Fruit fly (Drosophila melanogaster) whole organism, embryonic: ENCODE data around the gene Ugt37D1.

Source experiments
- Antp ChIP-seq: fragments of 200-800 bp; sonication (Bioruptor generic); optimal IDR thresholded peaks from 3 replicates; lab custom pipeline; 2016; ENCODE audit warnings: missing biosample characterization, missing genetic modification characterization
- BEAF-32 ChIP-seq: fragments of 200-800 bp; sonication (Bioruptor generic); optimal IDR thresholded peaks from 3 replicates; lab custom pipeline; 2017; ENCODE audit warnings: missing biosample characterization, missing genetic modification characterization, mild to moderate bottlenecking, moderate library complexity, missing genetic modification reagents
- Bdp1 ChIP-seq: fragments of 200-800 bp; sonication (Bioruptor generic); optimal IDR thresholded peaks from 3 replicates; lab custom pipeline; 2016; ENCODE audit warnings: missing biosample characterization, missing genetic modification characterization
- BtbVII ChIP-seq: fragments of 200-800 bp; sonication (Bioruptor generic); optimal IDR thresholded peaks from 3 replicates; lab custom pipeline; 2017; ENCODE audit warnings: missing biosample characterization, mild to moderate bottlenecking, missing genetic modification characterization
- CG11247 ChIP-seq: fragments of 200-800 bp; sonication (Bioruptor generic); IDR thresholded peaks from 2 replicates; pipeline ENCODE4 v1.3.6; 2022; ENCODE audit warnings: missing biosample characterization, missing genetic modification characterization
- CG11504 ChIP-seq: fragments of 200-800 bp; sonication (Bioruptor generic); optimal IDR thresholded peaks from 3 replicates; lab custom pipeline; 2019; ENCODE audit warnings: missing biosample characterization, mild to moderate bottlenecking, missing genetic modification characterization, moderate library complexity
- CG11723 ChIP-seq: fragments of 200-800 bp; sonication (Bioruptor generic); optimal IDR thresholded peaks from 2 replicates; lab custom pipeline; 2017; ENCODE audit warnings: missing biosample characterization, mild to moderate bottlenecking, missing genetic modification characterization
- CG1233 ChIP-seq: fragments of 200-800 bp; sonication (Bioruptor generic); optimal IDR thresholded peaks from 4 replicates; lab custom pipeline; 2018; ENCODE audit warnings: missing biosample characterization, mild to moderate bottlenecking, missing genetic modification characterization
- CG13123 ChIP-seq: fragments of 200-800 bp; sonication (Bioruptor generic); optimal IDR thresholded peaks from 2 replicates; lab custom pipeline; 2016; ENCODE audit warnings: missing biosample characterization, missing genetic modification characterization
- CG15479 ChIP-seq: fragments of 200-800 bp; sonication (Bioruptor generic); optimal IDR thresholded peaks from 3 replicates; lab custom pipeline; 2019; ENCODE audit warnings: missing biosample characterization, mild to moderate bottlenecking, missing genetic modification characterization, moderate library complexity
- CG1603 ChIP-seq: fragments of 200-800 bp; sonication (Bioruptor generic); optimal IDR thresholded peaks from 2 replicates; lab custom pipeline; 2019; ENCODE audit warnings: missing biosample characterization, mild to moderate bottlenecking, missing genetic modification characterization, moderate library complexity
- CG2120 ChIP-seq: fragments of 200-800 bp; sonication (Bioruptor generic); optimal IDR thresholded peaks from 3 replicates; lab custom pipeline; 2016; ENCODE audit warnings: missing biosample characterization, missing genetic modification characterization
- CG6175 ChIP-seq: fragments of 200-800 bp; sonication (Bioruptor generic); IDR thresholded peaks from 3 replicates; pipeline ENCODE4 v1.3.6; 2022; ENCODE audit warnings: missing biosample characterization, missing genetic modification characterization
- CG6689 ChIP-seq: fragments of 200-800 bp; sonication (Bioruptor generic); IDR thresholded peaks from 2 replicates; pipeline ENCODE4 v1.3.6; 2022; ENCODE audit warnings: missing biosample characterization, missing genetic modification characterization
- CG6765 ChIP-seq: fragments of 200-800 bp; sonication (Bioruptor generic); optimal IDR thresholded peaks from 3 replicates; lab custom pipeline; 2017; ENCODE audit warnings: missing biosample characterization, mild to moderate bottlenecking, missing genetic modification characterization
- CG7556 ChIP-seq: fragments of 200-800 bp; sonication (Bioruptor generic); optimal IDR thresholded peaks from 2 replicates; lab custom pipeline; 2017; ENCODE audit warnings: missing biosample characterization, mild to moderate bottlenecking, missing genetic modification characterization
- CG7839 ChIP-seq: fragments of 200-800 bp; sonication (Bioruptor generic); optimal IDR thresholded peaks from 3 replicates; lab custom pipeline; 2018; ENCODE audit warnings: missing biosample characterization, mild to moderate bottlenecking, missing genetic modification characterization, moderate library complexity
- CG8290 ChIP-seq, 3 experiments: fragments of 200-800 bp; sonication (Bioruptor generic); optimal IDR thresholded peaks; 2 replicates each; lab custom pipeline; 2016 to 2019; ENCODE audit warnings: missing biosample characterization in 3 of 3, missing genetic modification characterization in 3 of 3, mild to moderate bottlenecking in 2 of 3, moderate library complexity in 1 of 3
- CG9727 ChIP-seq: fragments of 200-800 bp; sonication (Bioruptor generic); optimal IDR thresholded peaks from 3 replicates; lab custom pipeline; 2017; ENCODE audit warnings: missing biosample characterization, mild to moderate bottlenecking, missing genetic modification characterization
- CG9932 ChIP-seq: fragments of 200-800 bp; sonication (Bioruptor generic); IDR thresholded peaks from 2 replicates; pipeline ENCODE4 v1.3.6; 2022; ENCODE audit warnings: missing biosample characterization, missing genetic modification characterization
- CoRest ChIP-seq: fragments of 200-800 bp; sonication (Bioruptor generic); optimal IDR thresholded peaks from 3 replicates; lab custom pipeline; 2018; ENCODE audit warnings: missing biosample characterization, mild to moderate bottlenecking, missing genetic modification characterization, moderate library complexity
- GATAe ChIP-seq: fragments of 200-800 bp; sonication (Bioruptor generic); conservative IDR thresholded peaks from 2 replicates; pipeline ENCODE4 v1.3.6; 2022; ENCODE audit warnings: missing biosample characterization, missing genetic modification characterization
- H2.0 ChIP-seq: fragments of 200-800 bp; sonication (Bioruptor generic); IDR thresholded peaks from 2 replicates; pipeline ENCODE4 v1.3.6; 2022; ENCODE audit warnings: missing biosample characterization, missing genetic modification characterization
- HLH3B ChIP-seq: fragments of 200-800 bp; sonication (Bioruptor generic); IDR thresholded peaks from 2 replicates; pipeline ENCODE4 v1.3.6; 2022; ENCODE audit warnings: missing biosample characterization, missing genetic modification characterization
- Hr3 ChIP-seq: fragments of 200-800 bp; sonication (Bioruptor generic); optimal IDR thresholded peaks from 3 replicates; lab custom pipeline; 2016; ENCODE audit warnings: missing biosample characterization, missing genetic modification characterization
- MBD-R2 ChIP-seq: fragments of 200-800 bp; sonication (Bioruptor generic); IDR thresholded peaks from 2 replicates; pipeline ENCODE4 v1.3.6; 2022; ENCODE audit warnings: missing biosample characterization, missing genetic modification characterization
- MESR4 ChIP-seq: fragments of 200-800 bp; sonication (Bioruptor generic); optimal IDR thresholded peaks from 2 replicates; lab custom pipeline; 2018; ENCODE audit warnings: missing biosample characterization, mild to moderate bottlenecking, missing genetic modification characterization, moderate library complexity
- Nf-YA ChIP-seq: fragments of 200-800 bp; sonication (Bioruptor generic); IDR thresholded peaks from 2 replicates; pipeline ENCODE4 v1.3.6; 2022; ENCODE audit warnings: missing biosample characterization, missing genetic modification characterization
- Oaz ChIP-seq: fragments of 200-800 bp; sonication (Bioruptor generic); IDR thresholded peaks from 2 replicates; pipeline ENCODE4 v1.3.6; 2022; ENCODE audit warnings: missing biosample characterization, missing genetic modification characterization
- Ptx1 ChIP-seq: fragments of 200-800 bp; sonication (Bioruptor generic); IDR thresholded peaks from 2 replicates; pipeline ENCODE4 v1.3.6; 2022; ENCODE audit warnings: missing biosample characterization, missing genetic modification characterization
- Rfx ChIP-seq: fragments of 200-800 bp; sonication (Bioruptor generic); IDR thresholded peaks from 2 replicates; pipeline ENCODE4 v1.3.6; 2022; ENCODE audit warnings: missing biosample characterization, missing genetic modification characterization
- Taf1 ChIP-seq: fragments of 200-800 bp; sonication (Bioruptor generic); IDR thresholded peaks from 2 replicates; pipeline ENCODE4 v1.3.6; 2022; ENCODE audit warnings: missing biosample characterization, missing genetic modification characterization
- az2 ChIP-seq: fragments of 200-800 bp; sonication (Bioruptor generic); optimal IDR thresholded peaks from 3 replicates; lab custom pipeline; 2016; ENCODE audit warnings: missing biosample characterization, missing genetic modification characterization
- caup ChIP-seq: fragments of 200-800 bp; sonication (Bioruptor generic); optimal IDR thresholded peaks from 3 replicates; lab custom pipeline; 2017; ENCODE audit warnings: missing biosample characterization, mild to moderate bottlenecking, missing genetic modification characterization, moderate library complexity; ENCODE audit not compliant: severe bottlenecking
- fd102C ChIP-seq: fragments of 200-800 bp; sonication (Bioruptor generic); optimal IDR thresholded peaks from 2 replicates; lab custom pipeline; 2018; ENCODE audit warnings: missing biosample characterization, mild to moderate bottlenecking, missing genetic modification characterization, moderate library complexity
- klu ChIP-seq: fragments of 200-800 bp; sonication (Bioruptor generic); IDR thresholded peaks from 2 replicates; pipeline ENCODE4 v1.3.6; 2022; ENCODE audit warnings: missing biosample characterization, missing genetic modification characterization
- mam ChIP-seq: fragments of 200-800 bp; sonication (Bioruptor generic); optimal IDR thresholded peaks from 3 replicates; lab custom pipeline; 2016; ENCODE audit warnings: missing biosample characterization, missing genetic modification characterization
- row ChIP-seq: fragments of 200-800 bp; sonication (Bioruptor generic); IDR thresholded peaks from 3 replicates; pipeline ENCODE4 v1.3.6; 2022; ENCODE audit warnings: missing biosample characterization, missing genetic modification characterization
- run ChIP-seq: fragments of 200-800 bp; sonication (Bioruptor generic); optimal IDR thresholded peaks from 3 replicates; lab custom pipeline; 2018; ENCODE audit warnings: missing biosample characterization, mild to moderate bottlenecking, missing genetic modification characterization
- sens ChIP-seq: fragments of 200-800 bp; sonication (Bioruptor generic); peaks from one replicate; lab custom pipeline; 2016; ENCODE audit warnings: missing biosample characterization, missing genetic modification characterization
- sima ChIP-seq: fragments of 200-800 bp; sonication (Bioruptor generic); optimal IDR thresholded peaks from 2 replicates; lab custom pipeline; 2016; ENCODE audit warnings: missing biosample characterization, missing genetic modification characterization
- slou ChIP-seq: fragments of 200-800 bp; sonication (Bioruptor generic); optimal IDR thresholded peaks from 3 replicates; lab custom pipeline; 2016; ENCODE audit warnings: missing biosample characterization, missing genetic modification characterization
- so ChIP-seq: fragments of 200-800 bp; sonication (Bioruptor generic); IDR thresholded peaks from 3 replicates; pipeline ENCODE4 v1.3.6; 2022; ENCODE audit warnings: missing biosample characterization, missing genetic modification characterization
- sob ChIP-seq: fragments of 200-800 bp; sonication (Bioruptor generic); IDR thresholded peaks from 2 replicates; pipeline ENCODE4 v1.3.6; 2022; ENCODE audit warnings: missing biosample characterization, missing genetic modification characterization
- stc ChIP-seq: fragments of 200-800 bp; sonication (Bioruptor generic); IDR thresholded peaks from 2 replicates; pipeline ENCODE4 v1.3.6; 2022; ENCODE audit warnings: missing biosample characterization, missing genetic modification characterization
- unpg ChIP-seq: fragments of 200-800 bp; sonication (Bioruptor generic); optimal IDR thresholded peaks from 3 replicates; lab custom pipeline; 2018; ENCODE audit warnings: missing biosample characterization, mild to moderate bottlenecking, missing genetic modification characterization, moderate library complexity
- vvl ChIP-seq: fragments of 200-800 bp; sonication (Bioruptor generic); IDR thresholded peaks from 2 replicates; pipeline ENCODE4 v1.3.6; 2022; ENCODE audit warnings: missing biosample characterization, missing genetic modification characterization
- z ChIP-seq: fragments of 200-800 bp; sonication (Bioruptor generic); IDR thresholded peaks from 3 replicates; pipeline ENCODE4 v1.3.6; 2022; ENCODE audit warnings: missing biosample characterization, missing genetic modification characterization
- zfh2 ChIP-seq: fragments of 200-800 bp; sonication (Bioruptor generic); optimal IDR thresholded peaks from 2 replicates; lab custom pipeline; 2016; ENCODE audit warnings: missing biosample characterization, missing genetic modification characterization

Gene Ugt37D1

dm6 chr2L:16816750-16817087 is 17.9 kb downstream of the Ugt37D1 start (continued):
- TF ChIP-seq vvl (GFP tag; lab: Robert Waterston, UW), result no peak
- TF ChIP-seq, all 482 proteins: peak for 6

dm6 chr2L:16817421-16818101 is 18.7 kb downstream of the Ugt37D1 start:
- TF ChIP-seq CG1233, result no peak
- TF ChIP-seq so, result no peak
- TF ChIP-seq row, result peak; percentile 37; the same call in 2 of the 3 replicates
- TF ChIP-seq HLH3B, result peak; percentile 13; the same call in 1 of the 2 replicates
- TF ChIP-seq MBD-R2, result no peak
- TF ChIP-seq CG9727 (GFP tag; lab: Kevin White, UChicago), result peak; percentile 14
- peak; percentile 48 for TF ChIP-seq Ptx1 (GFP tag; lab: Robert Waterston, UW)
- TF ChIP-seq CG7839 (tag; lab: Kevin White, UChicago), result peak; percentile 36
- no peak for TF ChIP-seq slou (GFP tag; lab: Kevin White, UChicago)
- no peak for TF ChIP-seq fd102C (GFP tag; lab: Kevin White, UChicago)
- TF ChIP-seq CG6175 (GFP tag; lab: Robert Waterston, UW), result peak; percentile 62; the same call in 1 of the 3 replicates
- TF ChIP-seq CG13123 (GFP tag; lab: Kevin White, UChicago), result no peak
- TF ChIP-seq CG2120, result peak; percentile 63
- no peak for TF ChIP-seq Taf1 (GFP tag; lab: Robert Waterston, UW)
- TF ChIP-seq CoRest (tag; lab: Kevin White, UChicago), result peak; percentile 19
- peak; percentile 36 for TF ChIP-seq BtbVII (GFP tag; lab: Kevin White, UChicago)
- TF ChIP-seq CG15479 (GFP tag; lab: Kevin White, UChicago), result no peak
- no peak for TF ChIP-seq Nf-YA (GFP tag; lab: Robert Waterston, UW)
- TF ChIP-seq z (GFP tag; lab: Robert Waterston, UW), result no peak
- peak; percentile 30; the same call in 1 of the 2 replicates for TF ChIP-seq sob (GFP tag; lab: Robert Waterston, UW)
- peak; percentile 26 for TF ChIP-seq zfh2 (GFP tag; lab: Kevin White, UChicago)
- TF ChIP-seq sima (GFP tag; lab: Kevin White, UChicago), result no peak
- TF ChIP-seq GATAe, result peak; percentile 37; the same call in 1 of the 2 replicates
- no peak for TF ChIP-seq MESR4 (GFP tag; lab: Kevin White, UChicago)
- TF ChIP-seq Oaz (GFP tag; lab: Robert Waterston, UW), result no peak
- peak; percentile 9 for TF ChIP-seq caup (GFP tag; lab: Kevin White, UChicago)
- TF ChIP-seq Antp (GFP tag; lab: Kevin White, UChicago), result no peak
- TF ChIP-seq stc, result peak; percentile 9; the same call in 1 of the 2 replicates
- TF ChIP-seq mam (GFP tag; lab: Kevin White, UChicago), result peak; percentile 37
- TF ChIP-seq Bdp1 (GFP tag; lab: Kevin White, UChicago), result no peak
- TF ChIP-seq CG6765, result no peak
- TF ChIP-seq sens, result peak; percentile 87
- no peak for TF ChIP-seq CG8290 (GFP tag; optimal IDR thresholded peaks at IDR 0.05; lab: Kevin White, UChicago)
- TF ChIP-seq CG8290 (tag; optimal IDR thresholded peaks at IDR 0.05; lab: Kevin White, UChicago), result peak in 1 of 2 experiments; percentile 42
- no peak for TF ChIP-seq klu (GFP tag; lab: Robert Waterston, UW)
- peak; percentile 57 for TF ChIP-seq CG9932
- no peak for TF ChIP-seq CG11247
- peak; percentile 43 for TF ChIP-seq CG11504
- TF ChIP-seq BEAF-32, result no peak
- no peak for TF ChIP-seq H2.0 (GFP tag; lab: Robert Waterston, UW)
- peak; percentile 28 for TF ChIP-seq unpg
- no peak for TF ChIP-seq az2 (GFP tag; lab: Kevin White, UChicago)
- TF ChIP-seq CG6689 (GFP tag; lab: Robert Waterston, UW), result no peak; the same call in 1 of the 2 replicates
- peak; percentile 70 for TF ChIP-seq Rfx (GFP tag; lab: Robert Waterston, UW)
- TF ChIP-seq run (tag; lab: Kevin White, UChicago), result no peak
- TF ChIP-seq CG7556, result peak; percentile 18
- TF ChIP-seq CG11723 (GFP tag; lab: Kevin White, UChicago), result no peak
- peak; percentile 40 for TF ChIP-seq CG1603 (tag; lab: Kevin White, UChicago)
- TF ChIP-seq Hr3 (GFP tag; lab: Kevin White, UChicago), result peak; percentile 3
